Fruit fly (Drosophila melanogaster): ENCODE results near the gene Msp300.
A peak's percentile ranks its signal among the peaks of the same experiment; 100 is the strongest.

Gene Msp300

dm6 chr2L:5088649-5089270 lies 11.9 kb upstream of the Msp300 start:
- no peak for TF ChIP-seq Snoo (tag; optimal IDR thresholded peaks at IDR 0.05)
- no peak for TF ChIP-seq D1 (tag; optimal IDR thresholded peaks at IDR 0.05)
- no peak for TF ChIP-seq CG8159 (tag; optimal IDR thresholded peaks at IDR 0.05)
- TF ChIP-seq CG12605 (GFP tag; IDR thresholded peaks at IDR 0.05), result no peak
- no peak for TF ChIP-seq CG15710 (tag; optimal IDR thresholded peaks at IDR 0.05)
- TF ChIP-seq rn (GFP tag; IDR thresholded peaks at IDR 0.05), result no peak
- TF ChIP-seq fd96Ca (GFP tag; IDR thresholded peaks at IDR 0.05), result no peak
- TF ChIP-seq CG4496 (GFP tag; IDR thresholded peaks at IDR 0.05), result no peak
- TF ChIP-seq gl (tag; optimal IDR thresholded peaks at IDR 0.05), result no peak
- no peak for TF ChIP-seq CG32121 (GFP tag; IDR thresholded peaks at IDR 0.05)
- no peak for TF ChIP-seq CG34367 (tag; optimal IDR thresholded peaks at IDR 0.05)

dm6 chr2L:5089642-5090041 lies 11.0 kb upstream of the Msp300 start:
- TF ChIP-seq CG9948 (tag; optimal IDR thresholded peaks at IDR 0.05), result no peak
- no peak for TF ChIP-seq CG10348 (GFP tag; IDR thresholded peaks at IDR 0.05)
- TF ChIP-seq CG12605 (GFP tag; IDR thresholded peaks at IDR 0.05), result no peak
- no peak for TF ChIP-seq Pif1B (GFP tag; optimal IDR thresholded peaks at IDR 0.05)

- TF ChIP-seq CG4496 (GFP tag; IDR thresholded peaks at IDR 0.05), result peak; percentile 57; the same call in 1 of the 3 replicates
- peak; percentile 41; the same call in 1 of the 2 replicates for TF ChIP-seq CG32121 (GFP tag; IDR thresholded peaks at IDR 0.05)
- TF ChIP-seq Snoo (tag; optimal IDR thresholded peaks at IDR 0.05), result no peak
- no peak for TF ChIP-seq CG13204 (GFP tag; optimal IDR thresholded peaks at IDR 0.05)
- TF ChIP-seq D1 (tag; optimal IDR thresholded peaks at IDR 0.05), result no peak
- TF ChIP-seq CG17806 (tag; optimal IDR thresholded peaks at IDR 0.05), result peak; percentile 44
- TF ChIP-seq fd96Ca (GFP tag; IDR thresholded peaks at IDR 0.05), result peak; percentile 73; the same call in 2 of the 3 replicates
- 0 out of 2 replicates have a peak, but pooled peaks have one; percentile 28 for TF ChIP-seq rn (GFP tag; IDR thresholded peaks at IDR 0.05)
- peak; percentile 0 for TF ChIP-seq CG34367 (tag; optimal IDR thresholded peaks at IDR 0.05)
- peak; percentile 55 for TF ChIP-seq CG14655 (GFP tag; optimal IDR thresholded peaks at IDR 0.05)
- TF ChIP-seq EcR (GFP tag; optimal IDR thresholded peaks at IDR 0.05), result no peak
- peak; percentile 24 for TF ChIP-seq CG9948 (tag; optimal IDR thresholded peaks at IDR 0.05)
- 0 out of 2 replicates have a peak, but pooled peaks have one; percentile 20 for TF ChIP-seq CG10348 (GFP tag; IDR thresholded peaks at IDR 0.05)
- TF ChIP-seq Pif1A (GFP tag; optimal IDR thresholded peaks at IDR 0.05), result peak; percentile 59
- TF ChIP-seq CG12605 (GFP tag; IDR thresholded peaks at IDR 0.05), result peak; percentile 31; the same call in 1 of the 2 replicates
- TF ChIP-seq gl (tag; optimal IDR thresholded peaks at IDR 0.05), result no peak
- TF ChIP-seq CG15710 (tag; optimal IDR thresholded peaks at IDR 0.05), result peak; percentile 41
- peak; percentile 16; the same call in 1 of the 2 replicates for TF ChIP-seq Ets98B (GFP tag; IDR thresholded peaks at IDR 0.05)
- TF ChIP-seq CG8159 (tag; optimal IDR thresholded peaks at IDR 0.05), result peak; percentile 45
- TF ChIP-seq Pif1B (GFP tag; optimal IDR thresholded peaks at IDR 0.05), result no peak
- TF ChIP-seq CG8301 (tag; optimal IDR thresholded peaks at IDR 0.05), result peak; percentile 60
Observed at dm6 chr2L:5090352-5090751, 10.3 kb upstream of the Msp300 start.

dm6 chr2L:5092145-5092544 lies 8.5 kb upstream of the Msp300 start:
- peak; percentile 58 for TF ChIP-seq CG15710 (tag; optimal IDR thresholded peaks at IDR 0.05)
- no peak for TF ChIP-seq EcR (GFP tag; optimal IDR thresholded peaks at IDR 0.05)
- peak; percentile 28 for TF ChIP-seq CG9948 (tag; optimal IDR thresholded peaks at IDR 0.05)
- no peak for TF ChIP-seq CG34367 (tag; optimal IDR thresholded peaks at IDR 0.05)
- TF ChIP-seq Snoo (tag; optimal IDR thresholded peaks at IDR 0.05), result peak; percentile 34
- TF ChIP-seq Pif1A (GFP tag; optimal IDR thresholded peaks at IDR 0.05), result peak; percentile 3
- TF ChIP-seq Pif1B (GFP tag; optimal IDR thresholded peaks at IDR 0.05), result no peak
- TF ChIP-seq CG8159 (tag; optimal IDR thresholded peaks at IDR 0.05), result peak; percentile 26
- TF ChIP-seq CG14655 (GFP tag; optimal IDR thresholded peaks at IDR 0.05), result peak; percentile 16
- TF ChIP-seq CG13204 (GFP tag; optimal IDR thresholded peaks at IDR 0.05), result no peak

dm6 chr2L:5092597-5092991 lies 8.1 kb upstream of the Msp300 start:
- TF ChIP-seq Snoo (tag; optimal IDR thresholded peaks at IDR 0.05) (no peak), EcR (GFP tag; optimal IDR thresholded peaks at IDR 0.05) (peak; percentile 64)

- no peak for TF ChIP-seq CG8301 (tag; optimal IDR thresholded peaks at IDR 0.05)
- TF ChIP-seq CG9948 (tag; optimal IDR thresholded peaks at IDR 0.05), result no peak
- peak; percentile 34 for TF ChIP-seq CG13204 (GFP tag; optimal IDR thresholded peaks at IDR 0.05)
- peak; percentile 30; the same call in 1 of the 3 replicates for TF ChIP-seq fd96Ca (GFP tag; IDR thresholded peaks at IDR 0.05)
- no peak for TF ChIP-seq CG10348 (GFP tag; IDR thresholded peaks at IDR 0.05)
- peak; percentile 6 for TF ChIP-seq D1 (tag; optimal IDR thresholded peaks at IDR 0.05)
- no peak for TF ChIP-seq CG32121 (GFP tag; IDR thresholded peaks at IDR 0.05)
- TF ChIP-seq CG34367 (tag; optimal IDR thresholded peaks at IDR 0.05), result no peak
- peak; percentile 42 for TF ChIP-seq Pif1A (GFP tag; optimal IDR thresholded peaks at IDR 0.05)
- TF ChIP-seq CG4496 (GFP tag; IDR thresholded peaks at IDR 0.05), result peak; percentile 53; the same call in 1 of the 3 replicates
- peak; percentile 39 for TF ChIP-seq EcR (GFP tag; optimal IDR thresholded peaks at IDR 0.05)
- TF ChIP-seq Ets98B (GFP tag; IDR thresholded peaks at IDR 0.05), result peak; percentile 24; the same call in 1 of the 2 replicates
- TF ChIP-seq Snoo (tag; optimal IDR thresholded peaks at IDR 0.05), result no peak
- no peak for TF ChIP-seq CG14655 (GFP tag; optimal IDR thresholded peaks at IDR 0.05)
- TF ChIP-seq CG15710 (tag; optimal IDR thresholded peaks at IDR 0.05), result peak; percentile 7
- TF ChIP-seq CG17806 (tag; optimal IDR thresholded peaks at IDR 0.05), result no peak
- TF ChIP-seq Pif1B (GFP tag; optimal IDR thresholded peaks at IDR 0.05), result no peak
- no peak for TF ChIP-seq CG12605 (GFP tag; IDR thresholded peaks at IDR 0.05)
Observed at dm6 chr2L:5092992-5093695, 7.5 kb upstream of the Msp300 start, which contains the start of gene Pgant5. TSS of gene Pgant5 (minus strand) at chr2L:5093592.
